Worm (Caenorhabditis elegans) whole organism, L2 larva: ENCODE results near the gene R04A9.3.

Experiments
- C34F6.9 ChIP-seq: fragments of 150-350 bp; optimal IDR thresholded peaks from 2 replicates; lab custom pipeline; 2014; ENCODE audit warnings: missing biosample characterization, missing genetic modification characterization
- alr-1 ChIP-seq: fragments of 150-350 bp; optimal IDR thresholded peaks from 2 replicates; lab custom pipeline; 2014; ENCODE audit warnings: missing biosample characterization, missing genetic modification characterization
- aly-2 ChIP-seq: fragments of 150-350 bp; optimal IDR thresholded peaks from 2 replicates; lab custom pipeline; 2014; ENCODE audit warnings: missing biosample characterization, missing genetic modification characterization
- blmp-1 ChIP-seq: sonication (generic microtip); optimal IDR thresholded peaks from 2 replicates; lab custom pipeline; 2017; ENCODE audit warnings: missing genetic modification characterization, mild to moderate bottlenecking, missing compliant biosample characterization, antibody characterized with exemption, moderate library complexity; ENCODE audit not compliant: insufficient read depth
- ceh-16 ChIP-seq: fragments of 150-350 bp; optimal IDR thresholded peaks from 2 replicates; lab custom pipeline; 2014; ENCODE audit warnings: missing biosample characterization, missing genetic modification characterization
- ceh-82 ChIP-seq: fragments of 150-350 bp; optimal IDR thresholded peaks from 2 replicates; lab custom pipeline; 2014; ENCODE audit warnings: missing biosample characterization, missing genetic modification characterization
- crh-2 ChIP-seq: sonication (generic microtip); optimal IDR thresholded peaks from 2 replicates; lab custom pipeline; 2017; ENCODE audit warnings: missing biosample characterization, missing genetic modification characterization
- dmd-4 ChIP-seq: sonication (generic microtip); optimal IDR thresholded peaks from 2 replicates; lab custom pipeline; 2017; ENCODE audit warnings: missing biosample characterization, missing genetic modification characterization
- elt-1 ChIP-seq: fragments of 150-350 bp; optimal IDR thresholded peaks from 2 replicates; lab custom pipeline; 2014; ENCODE audit warnings: missing biosample characterization, missing genetic modification characterization
- elt-3 ChIP-seq: sonication (generic microtip); optimal IDR thresholded peaks from 2 replicates; lab custom pipeline; 2017; ENCODE audit warnings: missing biosample characterization, missing genetic modification characterization
- fos-1 ChIP-seq: fragments of 150-350 bp; optimal IDR thresholded peaks from 2 replicates; lab custom pipeline; 2014; ENCODE audit warnings: missing biosample characterization, missing genetic modification characterization
- lin-11 ChIP-seq: fragments of 150-350 bp; sonication (generic microtip); optimal IDR thresholded peaks from 2 replicates; lab custom pipeline; 2014; ENCODE audit warnings: missing biosample characterization, missing genetic modification characterization, inconsistent platforms, mixed read lengths
- lin-13 ChIP-seq: fragments of 150-350 bp; optimal IDR thresholded peaks from 2 replicates; lab custom pipeline; 2014; ENCODE audit warnings: missing biosample characterization, missing genetic modification reagents, missing genetic modification characterization
- lin-39 ChIP-seq: fragments of 150-350 bp; optimal IDR thresholded peaks from 2 replicates; lab custom pipeline; 2014; ENCODE audit warnings: missing biosample characterization, missing genetic modification reagents, missing genetic modification characterization
- lsy-2 ChIP-seq, 2 experiments: fragments of 150-350 bp in 1 of 2; sonication (generic microtip) in 1 of 2; optimal IDR thresholded peaks; 2 replicates each; lab custom pipeline; 2014 to 2017; ENCODE audit warnings: missing biosample characterization in 2 of 2, missing genetic modification characterization in 2 of 2
- mab-5 ChIP-seq: fragments of 150-350 bp; optimal IDR thresholded peaks from 2 replicates; lab custom pipeline; 2014; ENCODE audit warnings: missing biosample characterization, missing genetic modification characterization
- mbf-1 ChIP-seq: sonication (generic microtip); optimal IDR thresholded peaks from 2 replicates; lab custom pipeline; 2017; ENCODE audit warnings: missing biosample characterization, missing genetic modification characterization
- nhr-11 ChIP-seq: fragments of 150-350 bp; optimal IDR thresholded peaks from 2 replicates; lab custom pipeline; 2014; ENCODE audit warnings: missing biosample characterization, missing genetic modification characterization
- nhr-12 ChIP-seq: fragments of 150-350 bp; optimal IDR thresholded peaks from 2 replicates; lab custom pipeline; 2014; ENCODE audit warnings: missing biosample characterization, missing genetic modification characterization
- nhr-129 ChIP-seq: fragments of 150-350 bp; optimal IDR thresholded peaks from 2 replicates; lab custom pipeline; 2014; ENCODE audit warnings: missing biosample characterization, missing genetic modification characterization
- nhr-21 ChIP-seq: fragments of 150-350 bp; optimal IDR thresholded peaks from 2 replicates; lab custom pipeline; 2014; ENCODE audit warnings: missing biosample characterization, missing genetic modification characterization
- nhr-237 ChIP-seq: fragments of 150-350 bp; optimal IDR thresholded peaks from 2 replicates; lab custom pipeline; 2014; ENCODE audit warnings: missing biosample characterization, missing genetic modification characterization
- nhr-25 ChIP-seq: fragments of 150-350 bp; sonication (generic microtip); optimal IDR thresholded peaks from 3 replicates; lab custom pipeline; 2014; ENCODE audit warnings: missing biosample characterization, missing genetic modification characterization
- peb-1 ChIP-seq: fragments of 150-350 bp; optimal IDR thresholded peaks from 2 replicates; lab custom pipeline; 2014; ENCODE audit warnings: missing biosample characterization, missing genetic modification characterization
- sem-4 ChIP-seq: fragments of 150-350 bp; optimal IDR thresholded peaks from 2 replicates; lab custom pipeline; 2014; ENCODE audit warnings: missing biosample characterization, missing genetic modification reagents, missing genetic modification characterization
- skn-1 ChIP-seq: sonication (generic microtip); optimal IDR thresholded peaks from 2 replicates; lab custom pipeline; 2017; ENCODE audit warnings: missing biosample characterization, missing genetic modification characterization
- sma-3 ChIP-seq: sonication (generic microtip); optimal IDR thresholded peaks from 2 replicates; lab custom pipeline; 2016; ENCODE audit warnings: missing genetic modification reagents, missing genetic modification characterization, missing compliant biosample characterization
- sma-9 ChIP-seq, 2 experiments: fragments of 150-350 bp in 1 of 2; sonication (generic microtip) in 1 of 2; optimal IDR thresholded peaks; 2 replicates each; lab custom pipeline; 2014 to 2016; ENCODE audit warnings: missing genetic modification characterization in 2 of 2, mild to moderate bottlenecking in 1 of 2, missing biosample characterization in 1 of 2, missing compliant biosample characterization in 1 of 2, missing genetic modification reagents in 1 of 2, moderate library complexity in 1 of 2
- snpc-4 ChIP-seq: fragments of 150-350 bp; optimal IDR thresholded peaks from 2 replicates; lab custom pipeline; 2014; ENCODE audit warnings: missing biosample characterization, missing genetic modification characterization
- unc-39 ChIP-seq: fragments of 150-350 bp; optimal IDR thresholded peaks from 2 replicates; lab custom pipeline; 2014; ENCODE audit warnings: missing biosample characterization, missing genetic modification characterization
- unc-55 ChIP-seq: fragments of 150-350 bp; sonication (generic microtip); optimal IDR thresholded peaks from 3 replicates; lab custom pipeline; 2014; ENCODE audit warnings: missing biosample characterization, missing genetic modification reagents, missing genetic modification characterization
- zag-1 ChIP-seq: fragments of 150-350 bp; optimal IDR thresholded peaks from 2 replicates; lab custom pipeline; 2014; ENCODE audit warnings: missing biosample characterization, missing genetic modification characterization
- ztf-1 ChIP-seq: fragments of 200-800 bp; sonication (Bioruptor generic); conservative IDR thresholded peaks from 2 replicates; pipeline ENCODE4 v1.3.6; 2022; ENCODE audit warnings: missing genetic modification characterization, missing compliant biosample characterization

The R04A9.3 gene

ce11 chrX:380505-380904, at the start of gene R04A9.3:
Gene R04A9.3 (minus strand): TSS chrX:380605.
- TF ChIP-seq elt-3 (tag; lab: Kevin White, UChicago) (no peak), nhr-21 (no peak), elt-1 (no peak), nhr-11 (no peak), lin-13 (GFP tag; lab: Kevin White, UChicago) (no peak), crh-2 (no peak), skn-1 (no peak)

DNA sequence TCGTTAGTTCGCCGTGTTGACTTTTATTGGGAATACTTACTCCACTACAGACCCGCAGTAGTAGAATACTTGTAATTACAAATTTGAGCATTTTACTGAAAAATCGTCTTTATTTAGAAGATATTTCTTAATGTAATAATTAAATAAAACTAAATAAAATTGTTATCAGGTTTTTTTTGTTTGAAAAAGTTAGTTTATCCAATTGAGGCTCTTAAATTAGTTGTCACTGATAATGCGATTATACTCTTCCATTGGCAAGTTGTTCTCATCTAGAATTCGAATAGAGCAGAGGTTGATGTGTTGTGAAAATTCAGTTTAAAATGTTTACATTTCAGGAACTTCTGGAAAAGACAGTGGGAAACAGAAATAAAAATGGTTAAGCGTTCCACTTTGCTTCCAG, 45.1 kb upstream of the R04A9.3 start, which contains the start of gene ZK1193.2:
Gene ZK1193.2, minus strand, starts transcription at position 101 of the 400 bp plus-strand sequence.
- no peak for TF ChIP-seq nhr-11
- no peak for TF ChIP-seq lin-11 (tag; lab: Kevin White, UChicago)
- no peak for TF ChIP-seq zag-1 (tag; lab: Kevin White, UChicago)
- no peak for TF ChIP-seq dmd-4 (tag; lab: Kevin White, UChicago)
- TF ChIP-seq sma-9 (GFP tag; optimal IDR thresholded peaks at IDR 0.05; lab: Kevin White, UChicago) = no peak
- no peak for TF ChIP-seq sma-9 (tag; optimal IDR thresholded peaks at IDR 0.05; lab: Kevin White, UChicago)
- no peak for TF ChIP-seq peb-1 (tag; lab: Kevin White, UChicago)
- TF ChIP-seq skn-1 = no peak
- TF ChIP-seq ztf-1 (GFP tag; lab: Robert Waterston, UW) = no peak
- no peak for TF ChIP-seq snpc-4 (tag; lab: Kevin White, UChicago)

- TF ChIP-seq ztf-1 (GFP tag; lab: Robert Waterston, UW) (no peak), ceh-82 (tag; lab: Kevin White, UChicago) (no peak), alr-1 (tag; lab: Kevin White, UChicago) (no peak), aly-2 (tag; lab: Kevin White, UChicago) (no peak), mbf-1 (no peak), nhr-25 (no peak), sma-9 (GFP tag; optimal IDR thresholded peaks at IDR 0.05; lab: Kevin White, UChicago) (no peak), sma-9 (tag; optimal IDR thresholded peaks at IDR 0.05; lab: Kevin White, UChicago) (no peak), elt-1 (no peak), nhr-237 (tag; lab: Kevin White, UChicago) (no peak), snpc-4 (tag; lab: Kevin White, UChicago) (no peak), mab-5 (tag; lab: Kevin White, UChicago) (no peak), zag-1 (tag; lab: Kevin White, UChicago) (no peak), peb-1 (tag; lab: Kevin White, UChicago) (no peak), nhr-21 (no peak), sma-3 (no peak), unc-55 (GFP tag; lab: Kevin White, UChicago) (no peak)
Measured at ce11 chrX:423757-424156, 43.4 kb upstream of the R04A9.3 start.

DNA sequence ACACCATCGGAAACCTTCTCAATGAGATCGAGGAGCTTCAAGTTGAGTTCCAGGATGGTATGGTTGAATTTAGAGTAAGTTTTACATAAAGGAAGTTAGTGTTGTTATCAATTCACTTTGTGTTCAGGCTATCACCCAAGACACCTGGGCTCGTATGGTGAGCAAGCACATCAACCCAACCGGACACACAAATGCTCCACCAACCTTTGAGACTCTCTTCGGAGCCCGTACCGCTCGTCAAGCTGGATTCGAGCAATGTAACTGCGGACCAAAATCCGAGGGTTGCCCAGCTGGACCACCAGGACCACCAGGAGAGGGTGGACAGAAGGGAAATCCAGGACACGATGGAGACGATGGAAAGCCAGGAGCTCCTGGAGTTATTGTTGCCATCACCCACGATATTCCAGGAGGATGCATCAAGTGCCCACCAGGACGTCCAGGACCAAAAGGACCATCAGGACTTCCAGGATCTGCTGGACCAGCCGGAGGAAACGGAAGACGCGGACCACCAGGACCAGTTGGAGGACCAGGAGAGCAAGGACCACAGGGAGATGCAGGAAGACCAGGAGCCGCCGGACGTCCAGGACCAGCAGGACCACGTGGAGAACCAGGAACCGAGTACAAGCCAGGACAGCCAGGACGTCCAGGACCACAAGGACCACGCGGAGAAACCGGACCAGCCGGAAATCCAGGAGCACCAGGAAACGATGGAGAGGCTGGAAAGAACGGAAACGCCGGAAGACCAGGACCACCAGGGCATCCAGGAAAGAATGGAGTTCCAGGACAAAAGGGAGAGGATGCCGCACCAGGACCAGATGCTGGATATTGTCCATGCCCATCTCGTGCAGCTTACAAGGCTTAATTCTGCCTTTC, 41.6 kb upstream of the R04A9.3 start:
- TF ChIP-seq lin-39 (tag; lab: Kevin White, UChicago) (no peak), zag-1 (tag; lab: Kevin White, UChicago) (no peak), nhr-12 (tag; lab: Kevin White, UChicago) (no peak), sma-3 (no peak), lsy-2 (tag; optimal IDR thresholded peaks at IDR 0.05; lab: Kevin White, UChicago) (no peak), nhr-25 (no peak), crh-2 (no peak), nhr-129 (no peak), elt-3 (tag; lab: Kevin White, UChicago) (no peak), C34F6.9 (tag; lab: Kevin White, UChicago) (no peak), nhr-21 (no peak), sem-4 (tag; lab: Kevin White, UChicago) (no peak), ceh-16 (tag; lab: Kevin White, UChicago) (no peak)

- TF ChIP-seq blmp-1 (tag; lab: Kevin White, UChicago) (no peak), nhr-25 (no peak), mbf-1 (no peak), lin-11 (tag; lab: Kevin White, UChicago) (no peak), C34F6.9 (tag; lab: Kevin White, UChicago) (no peak), fos-1 (tag; lab: Kevin White, UChicago) (no peak), unc-39 (no peak)
Measured at ce11 chrX:421407-421784, 41.0 kb upstream of the R04A9.3 start, which contains the start of gene col-19. Gene col-19 (plus strand): TSS chrX:421707.
